Fruit fly (Drosophila melanogaster): ENCODE results near the gene B-H2.

B-H2 gene

DNA sequence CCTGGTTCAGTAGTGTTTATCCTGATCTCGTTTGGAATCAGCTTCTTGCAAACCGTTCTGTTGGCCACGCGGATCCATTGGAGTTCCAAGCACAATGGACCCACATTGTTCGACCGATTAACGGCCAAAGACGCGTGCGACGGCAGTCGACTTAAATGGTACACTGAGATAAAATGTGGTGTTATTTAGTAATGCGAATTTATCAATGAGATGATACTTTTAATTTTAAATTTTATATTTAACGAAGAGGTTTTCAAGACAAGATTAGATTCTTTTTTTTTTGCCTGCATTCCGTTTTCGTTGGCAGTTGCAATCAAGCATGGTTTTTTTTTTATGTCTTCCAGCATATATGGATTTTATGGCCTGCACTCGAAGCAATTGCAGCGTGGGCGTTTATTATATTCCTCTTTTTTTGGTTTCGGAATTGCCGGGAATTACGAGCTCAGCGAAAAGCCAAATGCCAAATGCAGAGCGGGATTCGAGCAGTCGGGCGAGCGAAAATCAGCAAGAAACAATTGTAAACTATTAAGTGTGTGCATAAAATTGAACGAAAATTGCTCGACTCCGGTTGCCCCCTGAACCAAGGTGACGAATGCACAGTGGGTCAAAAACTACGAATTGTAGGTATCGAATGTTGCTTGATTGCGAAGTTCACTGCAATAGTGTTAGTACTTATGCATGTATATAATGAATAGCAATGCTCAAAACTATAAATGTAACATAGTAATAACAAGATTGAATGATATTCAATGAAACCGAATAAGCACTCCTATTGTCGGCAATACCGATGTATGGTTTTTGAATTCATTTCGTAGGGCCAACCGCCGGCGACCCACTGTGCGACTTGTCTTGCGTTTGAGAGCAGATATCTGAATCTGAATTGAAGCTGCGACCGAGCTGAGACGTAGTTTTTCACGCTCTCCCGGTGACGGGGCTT lies 15.2 kb upstream of the B-H2 start (continued):
- TF ChIP-seq Oli (tag; optimal IDR thresholded peaks at IDR 0.05) = peak; percentile 79
- TF ChIP-seq Tbp (GFP tag; optimal IDR thresholded peaks at IDR 0.05) = no peak
- TF ChIP-seq peb (GFP tag; IDR thresholded peaks at IDR 0.05) = no peak
- no peak for TF ChIP-seq CG7745 (tag; optimal IDR thresholded peaks at IDR 0.05)
- TF ChIP-seq Antp (GFP tag; optimal IDR thresholded peaks at IDR 0.05) = peak; percentile 67
- peak; percentile 60 for TF ChIP-seq Xrp1 (GFP tag; IDR thresholded peaks at IDR 0.05)
- TF ChIP-seq CG3726 (GFP tag; IDR thresholded peaks at IDR 0.05) = peak; percentile 58; the same call in 1 of the 3 replicates
- TF ChIP-seq wek (GFP tag; optimal IDR thresholded peaks at IDR 0.05) = peak; percentile 49
- peak; percentile 82 for TF ChIP-seq CG15269 (tag; optimal IDR thresholded peaks at IDR 0.05)
- no peak for TF ChIP-seq CG3995 (GFP tag; optimal IDR thresholded peaks at IDR 0.05)
- TF ChIP-seq Hey (tag; optimal IDR thresholded peaks at IDR 0.05) = no peak
- TF ChIP-seq CG14710 (tag; optimal IDR thresholded peaks at IDR 0.05) = peak; percentile 14
- no peak for TF ChIP-seq CG8478 (optimal IDR thresholded peaks at IDR 0.05)
- TF ChIP-seq fru (optimal IDR thresholded peaks at IDR 0.05) = no peak
- peak; percentile 39 for TF ChIP-seq CG5180 (GFP tag; optimal IDR thresholded peaks at IDR 0.05)
- TF ChIP-seq CG16813 (GFP tag; IDR thresholded peaks at IDR 0.05; ENCODE audit: partially characterized antibody) = no peak
- TF ChIP-seq CG4360 (GFP tag; IDR thresholded peaks at IDR 0.05) = no peak
- no peak; the same call in 1 of the 2 replicates for TF ChIP-seq Adf1 (GFP tag; IDR thresholded peaks at IDR 0.05)
- no peak; the same call in 1 of the 2 replicates for TF ChIP-seq CG4730 (GFP tag; IDR thresholded peaks at IDR 0.05)
- peak; percentile 1 for TF ChIP-seq CG16815 (GFP tag; optimal IDR thresholded peaks at IDR 0.05)
- peak; percentile 36 for TF ChIP-seq CG8944 (GFP tag; optimal IDR thresholded peaks at IDR 0.05)
- no peak for TF ChIP-seq CG11398 (GFP tag; optimal IDR thresholded peaks at IDR 0.05)
- TF ChIP-seq Hr78 (GFP tag; optimal IDR thresholded peaks at IDR 0.05) = peak in 1 of 2 experiments; percentile 35
- TF ChIP-seq Ptx1 (GFP tag; IDR thresholded peaks at IDR 0.05) = peak; percentile 72
- peak; percentile 18 for TF ChIP-seq CG1647 (GFP tag; optimal IDR thresholded peaks at IDR 0.05)
- no peak for TF ChIP-seq CG15601 (tag; optimal IDR thresholded peaks at IDR 0.05)
- no peak for TF ChIP-seq D (optimal IDR thresholded peaks at IDR 0.05)
- TF ChIP-seq D (GFP tag; optimal IDR thresholded peaks at IDR 0.05) = peak; percentile 3
- no peak for TF ChIP-seq CG7987 (GFP tag; optimal IDR thresholded peaks at IDR 0.05)
- TF ChIP-seq CG1024 (GFP tag; IDR thresholded peaks at IDR 0.05) = no peak
- TF ChIP-seq CG12219 (GFP tag; optimal IDR thresholded peaks at IDR 0.05) = peak; percentile 78
- TF ChIP-seq CG17361 (GFP tag; IDR thresholded peaks at IDR 0.05) = peak; percentile 68
- no peak for TF ChIP-seq CG7271 (tag; optimal IDR thresholded peaks at IDR 0.05)
- no peak for TF ChIP-seq unc-4 (GFP tag; IDR thresholded peaks at IDR 0.05; ENCODE audit: partially characterized antibody)
- no peak for TF ChIP-seq crp (GFP tag; optimal IDR thresholded peaks at IDR 0.05)
- peak; percentile 42; the same call in 1 of the 2 replicates for TF ChIP-seq ranshi (GFP tag; IDR thresholded peaks at IDR 0.05)
- TF ChIP-seq mam (GFP tag; optimal IDR thresholded peaks at IDR 0.05) = peak; percentile 72
- TF ChIP-seq CG6813 (GFP tag; optimal IDR thresholded peaks at IDR 0.05) = peak; percentile 45
- peak; percentile 74 for TF ChIP-seq Dbx (GFP tag; IDR thresholded peaks at IDR 0.05)
- TF ChIP-seq dan (GFP tag; IDR thresholded peaks at IDR 0.05) = no peak
- TF ChIP-seq Nf-YC (tag; optimal IDR thresholded peaks at IDR 0.05) = peak; percentile 60
- TF ChIP-seq CG10147 (GFP tag; optimal IDR thresholded peaks at IDR 0.05) = peak; percentile 44
- no peak for TF ChIP-seq corto (GFP tag; optimal IDR thresholded peaks at IDR 0.05)
- peak; percentile 33 for TF ChIP-seq CG17912 (GFP tag; optimal IDR thresholded peaks at IDR 0.05)
- TF ChIP-seq seq (GFP tag; IDR thresholded peaks at IDR 0.05) = 0 out of 2 replicates have a peak, but pooled peaks have one; percentile 42
- TF ChIP-seq CG16863 (GFP tag; optimal IDR thresholded peaks at IDR 0.05) = peak; percentile 30
- TF ChIP-seq CG7928 (GFP tag; optimal IDR thresholded peaks at IDR 0.05) = peak; percentile 3
- peak; percentile 79 for TF ChIP-seq gem (tag; optimal IDR thresholded peaks at IDR 0.05)
- no peak for TF ChIP-seq Doc2 (GFP tag; IDR thresholded peaks at IDR 0.05)

Measured in whole organism, embryonic.